Worm (Caenorhabditis elegans) whole organism, L3 larva: ENCODE data around the gene cyp-33C9.

Experiments used
- R02D3.7 ChIP-seq: fragments of 150-350 bp; optimal IDR thresholded peaks from 2 replicates; lab custom pipeline; 2014; ENCODE audit warnings: missing biosample characterization, missing genetic modification characterization
- ZK546.5 ChIP-seq: sonication (generic microtip); optimal IDR thresholded peaks from 2 replicates; lab custom pipeline; 2017; ENCODE audit warnings: missing biosample characterization, missing genetic modification characterization
- aly-2 ChIP-seq: fragments of 150-350 bp; optimal IDR thresholded peaks from 2 replicates; lab custom pipeline; 2014; ENCODE audit warnings: missing biosample characterization, missing genetic modification characterization
- ama-1 ChIP-seq: fragments of 150-350 bp; optimal IDR thresholded peaks from 2 replicates; lab custom pipeline; 2018
- ceh-16 ChIP-seq: sonication (generic microtip); optimal IDR thresholded peaks from 2 replicates; lab custom pipeline; 2017; ENCODE audit warnings: missing biosample characterization, missing genetic modification characterization
- ceh-28 ChIP-seq: fragments of 150-350 bp; optimal IDR thresholded peaks from 2 replicates; lab custom pipeline; 2014; ENCODE audit warnings: missing biosample characterization, missing genetic modification reagents, missing genetic modification characterization
- daf-12 ChIP-seq: fragments of 150-350 bp; optimal IDR thresholded peaks from 2 replicates; lab custom pipeline; 2014; ENCODE audit warnings: missing biosample characterization, missing genetic modification reagents, missing genetic modification characterization
- egl-27 ChIP-seq: sonication (generic microtip); optimal IDR thresholded peaks from 4 replicates; lab custom pipeline; 2017; ENCODE audit warnings: missing biosample characterization, missing genetic modification reagents, missing genetic modification characterization
- elt-2 ChIP-seq: sonication (generic microtip); optimal IDR thresholded peaks from 2 replicates; lab custom pipeline; 2016; ENCODE audit warnings: missing genetic modification reagents, mild to moderate bottlenecking, missing genetic modification characterization, missing compliant biosample characterization
- elt-3 ChIP-seq, 3 experiments: fragments of 150-350 bp in 1 of 3; sonication (generic microtip) in 2 of 3; optimal IDR thresholded peaks; 2 replicates in 2 of 3; 4 replicates in 1 of 3; lab custom pipeline; 2014 to 2017; ENCODE audit warnings: missing biosample characterization in 3 of 3, missing genetic modification characterization in 3 of 3
- eor-1 ChIP-seq, 2 experiments: fragments of 150-350 bp; optimal IDR thresholded peaks; 2 replicates each; lab custom pipeline; 2014 to 2018; ENCODE audit warnings: missing biosample characterization in 2 of 2, missing genetic modification characterization in 2 of 2
- fkh-10 ChIP-seq: sonication (generic microtip); optimal IDR thresholded peaks from 2 replicates; lab custom pipeline; 2017; ENCODE audit warnings: missing biosample characterization, missing genetic modification reagents, missing genetic modification characterization
- jun-1 ChIP-seq: fragments of 150-350 bp; optimal IDR thresholded peaks from 2 replicates; lab custom pipeline; 2014; ENCODE audit warnings: missing biosample characterization, missing genetic modification reagents, missing genetic modification characterization
- lin-15B ChIP-seq: fragments of 150-350 bp; optimal IDR thresholded peaks from 2 replicates; lab custom pipeline; 2014; ENCODE audit warnings: missing biosample characterization, missing genetic modification characterization
- lin-39 ChIP-seq: fragments of 150-350 bp; optimal IDR thresholded peaks from 2 replicates; lab custom pipeline; 2018; ENCODE audit warnings: missing biosample characterization, missing genetic modification reagents, missing genetic modification characterization
- lsy-12 ChIP-seq: sonication (generic microtip); optimal IDR thresholded peaks from 2 replicates; lab custom pipeline; 2016; ENCODE audit warnings: mild to moderate bottlenecking, missing genetic modification characterization, missing compliant biosample characterization
- mdl-1 ChIP-seq: fragments of 150-350 bp; optimal IDR thresholded peaks from 2 replicates; lab custom pipeline; 2014; ENCODE audit warnings: missing biosample characterization, missing genetic modification characterization
- mml-1 ChIP-seq: fragments of 150-350 bp; sonication (generic microtip); optimal IDR thresholded peaks from 3 replicates; lab custom pipeline; 2014; ENCODE audit warnings: missing biosample characterization, missing genetic modification characterization
- nfya-1 ChIP-seq: sonication (generic microtip); optimal IDR thresholded peaks from 2 replicates; lab custom pipeline; 2017; ENCODE audit warnings: missing genetic modification characterization, mild to moderate bottlenecking, missing compliant biosample characterization, antibody characterized with exemption, moderate library complexity; ENCODE audit not compliant: insufficient read depth
- nhr-11 ChIP-seq: fragments of 150-350 bp; optimal IDR thresholded peaks from 2 replicates; lab custom pipeline; 2014; ENCODE audit warnings: missing biosample characterization, missing genetic modification characterization
- nhr-12 ChIP-seq: fragments of 150-350 bp; optimal IDR thresholded peaks from 2 replicates; lab custom pipeline; 2014; ENCODE audit warnings: missing biosample characterization, missing genetic modification characterization
- nhr-23 ChIP-seq: fragments of 150-350 bp; optimal IDR thresholded peaks from 2 replicates; lab custom pipeline; 2014; ENCODE audit warnings: missing biosample characterization, missing genetic modification reagents, missing genetic modification characterization
- nhr-25 ChIP-seq: sonication (generic microtip); optimal IDR thresholded peaks from 2 replicates; lab custom pipeline; 2017; ENCODE audit warnings: missing biosample characterization, missing genetic modification characterization
- nhr-43 ChIP-seq: sonication (generic microtip); optimal IDR thresholded peaks from 2 replicates; lab custom pipeline; 2016; ENCODE audit warnings: mild to moderate bottlenecking, missing genetic modification characterization, missing compliant biosample characterization; ENCODE audit not compliant: poor library complexity, severe bottlenecking
- nhr-67 ChIP-seq: fragments of 150-350 bp; optimal IDR thresholded peaks from 2 replicates; lab custom pipeline; 2014; ENCODE audit warnings: missing biosample characterization, missing genetic modification characterization
- nhr-76 ChIP-seq: fragments of 150-350 bp; sonication (generic microtip); optimal IDR thresholded peaks from 5 replicates; lab custom pipeline; 2014; ENCODE audit warnings: missing biosample characterization, missing genetic modification characterization
- nhr-77 ChIP-seq: fragments of 150-350 bp; optimal IDR thresholded peaks from 2 replicates; lab custom pipeline; 2014; ENCODE audit warnings: missing biosample characterization, missing genetic modification characterization
- pha-4 ChIP-seq: fragments of 150-350 bp; optimal IDR thresholded peaks from 2 replicates; lab custom pipeline; 2014; ENCODE audit warnings: missing biosample characterization, missing genetic modification reagents, missing genetic modification characterization
- pqm-1 ChIP-seq: fragments of 150-350 bp; optimal IDR thresholded peaks from 2 replicates; lab custom pipeline; 2017; ENCODE audit warnings: missing biosample characterization, missing genetic modification characterization, inconsistent platforms
- sea-2 ChIP-seq: fragments of 150-350 bp; sonication (generic microtip); optimal IDR thresholded peaks from 4 replicates; lab custom pipeline; 2014; ENCODE audit warnings: missing biosample characterization, missing genetic modification reagents, missing genetic modification characterization
- skn-1 ChIP-seq: fragments of 150-350 bp; optimal IDR thresholded peaks from 2 replicates; lab custom pipeline; 2014; ENCODE audit warnings: missing biosample characterization, missing genetic modification characterization
- snpc-4 ChIP-seq: fragments of 150-350 bp; optimal IDR thresholded peaks from 2 replicates; lab custom pipeline; 2014; ENCODE audit warnings: missing biosample characterization, missing genetic modification characterization
- tbx-2 ChIP-seq: sonication (generic microtip); optimal IDR thresholded peaks from 2 replicates; lab custom pipeline; 2016; ENCODE audit warnings: mild to moderate bottlenecking, missing genetic modification characterization, missing compliant biosample characterization
- unc-39 ChIP-seq: sonication (generic microtip); optimal IDR thresholded peaks from 4 replicates; lab custom pipeline; 2017; ENCODE audit warnings: missing biosample characterization, missing genetic modification characterization
- zag-1 ChIP-seq: fragments of 150-350 bp; optimal IDR thresholded peaks from 2 replicates; lab custom pipeline; 2014; ENCODE audit warnings: missing biosample characterization, missing genetic modification characterization
- ztf-11 ChIP-seq: fragments of 150-350 bp; optimal IDR thresholded peaks from 2 replicates; lab custom pipeline; 2014; ENCODE audit warnings: missing biosample characterization, missing genetic modification characterization
- ztf-4 ChIP-seq: fragments of 150-350 bp; optimal IDR thresholded peaks from 2 replicates; lab custom pipeline; 2014; ENCODE audit warnings: missing biosample characterization, missing genetic modification characterization

cyp-33C9 gene

ce11 chrV:3094351-3094750, at the start of gene cyp-33C9:
TSS of gene cyp-33C9 (minus strand) at chrV:3094561.
- TF ChIP-seq elt-2 (tag; lab: Kevin White, UChicago) (peak; percentile 20), tbx-2 (tag; lab: Kevin White, UChicago) (no peak), pha-4 (tag; lab: Kevin White, UChicago) (peak; percentile 59), lin-39 (no peak)

- TF ChIP-seq mml-1 (no peak), elt-3 (tag; optimal IDR thresholded peaks at IDR 0.05; lab: Kevin White, UChicago) (no peak), fkh-10 (GFP tag; lab: Kevin White, UChicago) (no peak), skn-1 (tag; lab: Kevin White, UChicago) (no peak), aly-2 (tag; lab: Kevin White, UChicago) (no peak), pha-4 (tag; lab: Kevin White, UChicago) (no peak), ZK546.5 (no peak), nhr-25 (tag; lab: Kevin White, UChicago) (no peak), ztf-4 (no peak), snpc-4 (no peak), eor-1 (tag; optimal IDR thresholded peaks at IDR 0.05; lab: Kevin White, UChicago) (no peak), pqm-1 (tag; lab: Kevin White, UChicago) (no peak), R02D3.7 (tag; lab: Kevin White, UChicago) (no peak), elt-2 (tag; lab: Kevin White, UChicago) (no peak), ceh-28 (no peak), nhr-67 (no peak), daf-12 (tag; lab: Kevin White, UChicago) (no peak), unc-39 (tag; lab: Kevin White, UChicago) (no peak)
These were observed 46.8 kb upstream of the cyp-33C9 start, which contains the start of gene srab-9 for ce11 chrV:3141190-3141589. TSS of gene srab-9 (minus strand) at chrV:3141290.

ce11 chrV:3138488-3138887, 44.1 kb upstream of the cyp-33C9 start, which contains the start of the genes irld-3 and F02C9.1:
TSS of gene irld-3 (minus strand) at chrV:3138588.
TSS of gene F02C9.1 (plus strand) at chrV:3138703.
- no peak for TF ChIP-seq lin-15B (tag; lab: Kevin White, UChicago)
- TF ChIP-seq eor-1 (tag; optimal IDR thresholded peaks at IDR 0.05; lab: Kevin White, UChicago): no peak
- no peak for TF ChIP-seq mdl-1 (tag; lab: Kevin White, UChicago)
- no peak for TF ChIP-seq mml-1
- no peak for TF ChIP-seq pqm-1 (tag; lab: Kevin White, UChicago)
- TF ChIP-seq ZK546.5: no peak
- no peak for TF ChIP-seq ztf-11 (tag; lab: Kevin White, UChicago)
- no peak for TF ChIP-seq sea-2
- no peak for TF ChIP-seq elt-3 (tag; optimal IDR thresholded peaks at IDR 0.05; lab: Kevin White, UChicago)
- no peak for TF ChIP-seq lin-39
- no peak for TF ChIP-seq ama-1 (lab: Kevin White, UChicago)
- TF ChIP-seq tbx-2 (tag; lab: Kevin White, UChicago): no peak
- no peak for TF ChIP-seq skn-1 (tag; lab: Kevin White, UChicago)
- TF ChIP-seq nhr-11 (tag; lab: Kevin White, UChicago): no peak
- TF ChIP-seq fkh-10 (GFP tag; lab: Kevin White, UChicago): no peak
- no peak for TF ChIP-seq zag-1 (tag; lab: Kevin White, UChicago)
- TF ChIP-seq lsy-12 (tag; lab: Kevin White, UChicago): no peak

ce11 chrV:3133293-3133755, 39.0 kb upstream of the cyp-33C9 start, which contains the start of gene F02C9.2:
TSS of gene F02C9.2 (plus strand) at chrV:3133705.
- TF ChIP-seq nfya-1 (tag; lab: Kevin White, UChicago) (no peak), jun-1 (tag; lab: Kevin White, UChicago) (no peak), nhr-23 (tag; lab: Kevin White, UChicago) (no peak), ceh-16 (tag; lab: Kevin White, UChicago) (no peak), nhr-12 (tag; lab: Kevin White, UChicago) (no peak), skn-1 (tag; lab: Kevin White, UChicago) (no peak), nhr-43 (no peak), nhr-77 (no peak), nhr-76 (no peak), egl-27 (no peak), lin-39 (no peak), unc-39 (tag; lab: Kevin White, UChicago) (no peak)
